Fruit fly (Drosophila melanogaster) whole organism, wandering third instar larva: ENCODE measurements around the gene CG13713.

ENCODE experiments used
- Abd-B ChIP-seq: fragments of >200 bp; optimal IDR thresholded peaks from 2 replicates; lab custom pipeline; 2017; ENCODE audit warnings: missing biosample characterization, missing genetic modification characterization
- CG32264 ChIP-seq: fragments of 200-800 bp; sonication (Bioruptor generic); optimal IDR thresholded peaks from 2 replicates; lab custom pipeline; 2016; ENCODE audit warnings: missing biosample characterization, missing genetic modification characterization
- CG9705 ChIP-seq: fragments of 200-800 bp; sonication (Bioruptor generic); optimal IDR thresholded peaks from 2 replicates; lab custom pipeline; 2018; ENCODE audit warnings: missing biosample characterization, mild to moderate bottlenecking, missing genetic modification characterization
- CrebA ChIP-seq: fragments of 200-800 bp; sonication (Bioruptor generic); optimal IDR thresholded peaks from 2 replicates; lab custom pipeline; 2016; ENCODE audit warnings: missing biosample characterization, mild to moderate bottlenecking, missing genetic modification characterization, borderline replicate concordance
- Dfd ChIP-seq: fragments of >200 bp; optimal IDR thresholded peaks from 2 replicates; lab custom pipeline; 2017; ENCODE audit warnings: missing biosample characterization, missing genetic modification characterization
- GATAd ChIP-seq: sonication (Bioruptor generic); optimal IDR thresholded peaks from 2 replicates; lab custom pipeline; 2016; ENCODE audit warnings: missing biosample characterization, missing genetic modification characterization
- HLH106 ChIP-seq: fragments of 200-800 bp; optimal IDR thresholded peaks from 3 replicates; lab custom pipeline; 2019; ENCODE audit warnings: missing biosample characterization, mild to moderate bottlenecking, missing genetic modification characterization, moderate library complexity
- Hnf4 ChIP-seq: fragments of 200-800 bp; sonication (Bioruptor generic); optimal IDR thresholded peaks from 2 replicates; lab custom pipeline; 2016; ENCODE audit warnings: missing biosample characterization, mild to moderate bottlenecking, missing genetic modification characterization
- Hr78 ChIP-seq: fragments of >200 bp; optimal IDR thresholded peaks from 2 replicates; lab custom pipeline; 2017; ENCODE audit warnings: missing biosample characterization, missing genetic modification characterization
- Hr83 ChIP-seq: fragments of 200-300 bp; sonication (Bioruptor generic); optimal IDR thresholded peaks from 2 replicates; lab custom pipeline; 2016; ENCODE audit warnings: missing biosample characterization, mild to moderate bottlenecking, missing genetic modification characterization, moderate library complexity; ENCODE audit not compliant: poor library complexity, severe bottlenecking
- Jra ChIP-seq: sonication (Bioruptor generic); optimal IDR thresholded peaks from 2 replicates; lab custom pipeline; 2016; ENCODE audit warnings: missing biosample characterization, missing genetic modification characterization
- Mio ChIP-seq: sonication (Bioruptor generic); optimal IDR thresholded peaks from 2 replicates; lab custom pipeline; 2016; ENCODE audit warnings: missing biosample characterization, missing genetic modification characterization
- Myc ChIP-seq: fragments of >200 bp; optimal IDR thresholded peaks from 2 replicates; lab custom pipeline; 2017
- N ChIP-seq: fragments of >200 bp; optimal IDR thresholded peaks from 2 replicates; lab custom pipeline; 2018; ENCODE audit warnings: missing biosample characterization, missing external identifiers, missing genetic modification characterization
- Rel ChIP-seq, 2 experiments: fragments of 200-800 bp; sonication (Bioruptor generic) in 1 of 2; optimal IDR thresholded peaks; 2 replicates in 1 of 2; 3 replicates in 1 of 2; lab custom pipeline; 2016 to 2019; ENCODE audit warnings: mild to moderate bottlenecking in 2 of 2, missing biosample characterization in 2 of 2, missing genetic modification characterization in 2 of 2, moderate library complexity in 1 of 2
- Sp1 ChIP-seq: fragments of 200-800 bp; sonication (Bioruptor generic); optimal IDR thresholded peaks from 3 replicates; lab custom pipeline; 2019; ENCODE audit warnings: missing biosample characterization, mild to moderate bottlenecking, missing genetic modification characterization, moderate library complexity
- Vsx2 ChIP-seq: fragments of 200-300, 225-300 bp; sonication (Bioruptor generic); optimal IDR thresholded peaks from 2 replicates; lab custom pipeline; 2018; ENCODE audit warnings: missing biosample characterization, missing genetic modification characterization; ENCODE audit not compliant: partially characterized antibody
- br ChIP-seq: fragments of 200-800 bp; sonication (Bioruptor generic); optimal IDR thresholded peaks from 2 replicates; lab custom pipeline; 2016; ENCODE audit warnings: missing biosample characterization, missing genetic modification characterization
- brk ChIP-seq: fragments of 200-800 bp; sonication (Bioruptor generic); optimal IDR thresholded peaks from 2 replicates; lab custom pipeline; 2016; ENCODE audit warnings: missing biosample characterization, mild to moderate bottlenecking, missing genetic modification characterization
- dl ChIP-seq, 2 experiments: fragments of 175-275, 200-275 bp in 1 of 2; fragments of 200-275 bp in 1 of 2; sonication (Bioruptor generic); optimal IDR thresholded peaks; lab custom pipeline; 2018; ENCODE audit warnings: mild to moderate bottlenecking in 2 of 2, missing biosample characterization in 2 of 2, missing genetic modification characterization in 2 of 2, moderate library complexity in 2 of 2; ENCODE audit not compliant: partially characterized antibody in 2 of 2, insufficient read depth in 1 of 2
- ey ChIP-seq: fragments of 200-800 bp; sonication (Bioruptor generic); optimal IDR thresholded peaks from 2 replicates; lab custom pipeline; 2016; ENCODE audit warnings: missing biosample characterization, missing genetic modification characterization
- foxo ChIP-seq, 2 experiments: fragments of 200-800 bp; sonication (Bioruptor generic); optimal IDR thresholded peaks; 2 replicates in 1 of 2; 3 replicates in 1 of 2; lab custom pipeline; 2016 to 2017; ENCODE audit warnings: missing biosample characterization in 2 of 2, missing genetic modification characterization in 2 of 2
- h ChIP-seq: fragments of 200-800 bp; sonication (Bioruptor generic); optimal IDR thresholded peaks from 3 replicates; lab custom pipeline; 2016; ENCODE audit warnings: missing biosample characterization, mild to moderate bottlenecking, missing genetic modification characterization
- jim ChIP-seq: fragments of 175-275, 200-325 bp; sonication (Bioruptor generic); optimal IDR thresholded peaks from 2 replicates; lab custom pipeline; 2016; ENCODE audit warnings: missing biosample characterization, mild to moderate bottlenecking, missing genetic modification characterization
- lola ChIP-seq: fragments of >200 bp; optimal IDR thresholded peaks from 2 replicates; lab custom pipeline; 2017; ENCODE audit warnings: missing biosample characterization, missing genetic modification characterization
- pan ChIP-seq: fragments of >200 bp; optimal IDR thresholded peaks from 2 replicates; lab custom pipeline; 2017
- psq ChIP-seq: fragments of 200-800 bp; sonication (Bioruptor generic); optimal IDR thresholded peaks from 3 replicates; lab custom pipeline; 2017; ENCODE audit warnings: missing biosample characterization, mild to moderate bottlenecking, missing genetic modification characterization, moderate library complexity
- rgr ChIP-seq: fragments of 200-800 bp; sonication (Bioruptor generic); optimal IDR thresholded peaks from 3 replicates; lab custom pipeline; 2016; ENCODE audit warnings: missing biosample characterization, mild to moderate bottlenecking, missing genetic modification characterization
- sage ChIP-seq: fragments of 200-800 bp; sonication (Bioruptor generic); optimal IDR thresholded peaks from 2 replicates; lab custom pipeline; 2016; ENCODE audit warnings: missing biosample characterization, mild to moderate bottlenecking, missing genetic modification characterization
- tai ChIP-seq: sonication (Bioruptor generic); optimal IDR thresholded peaks from 2 replicates; lab custom pipeline; 2016; ENCODE audit warnings: missing biosample characterization, missing genetic modification characterization
- usp ChIP-seq: fragments of >200 bp; optimal IDR thresholded peaks from 2 replicates; lab custom pipeline; 2017; ENCODE audit warnings: missing biosample characterization, missing genetic modification characterization
- woc ChIP-seq: sonication (Bioruptor generic); optimal IDR thresholded peaks from 2 replicates; lab custom pipeline; 2016; ENCODE audit warnings: missing biosample characterization, mild to moderate bottlenecking, missing genetic modification characterization

Gene CG13713

dm6 chr3L:4697301-4697700, at the start of gene CG13713:
Gene CG13713 (plus strand): TSS chr3L:4697601.
- no peak for TF ChIP-seq Jra
- TF ChIP-seq N (GFP tag; lab: Kevin White, UChicago): no peak
- no peak for TF ChIP-seq woc
- no peak for TF ChIP-seq sage (GFP tag; lab: Kevin White, UChicago)
- TF ChIP-seq Vsx2 (GFP tag; lab: Kevin White, UChicago): no peak
- TF ChIP-seq CrebA: no peak
- no peak for TF ChIP-seq jim (GFP tag; lab: Kevin White, UChicago)
- TF ChIP-seq br: no peak
- TF ChIP-seq brk (GFP tag; lab: Kevin White, UChicago): no peak

DNA sequence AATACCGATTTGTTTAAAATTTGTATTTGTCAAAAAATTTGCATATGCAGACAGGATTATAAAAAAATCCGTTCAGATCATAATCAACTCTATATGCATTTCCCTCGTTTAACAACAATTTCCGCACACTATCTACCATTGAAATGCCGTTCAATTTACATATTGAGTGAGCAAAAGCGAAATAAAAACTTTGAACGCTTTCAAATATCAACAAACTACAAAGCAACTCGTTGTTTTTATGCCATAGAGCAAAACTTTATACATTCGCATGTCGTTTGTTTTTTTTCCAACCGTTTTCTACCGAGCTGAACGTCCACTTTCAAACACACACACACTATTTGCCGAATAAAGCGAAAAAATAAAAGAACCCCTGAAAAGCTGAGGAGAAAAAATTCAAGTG, 49.4 kb upstream of the CG13713 start, which contains the start of gene TTLL1B:
TTLL1B (plus strand) TSS at position 301 of the 400 bp plus-strand sequence.
- TF ChIP-seq pan (lab: Kevin White, UChicago): no peak
- TF ChIP-seq usp (GFP tag; lab: Kevin White, UChicago): no peak
- TF ChIP-seq tai: no peak
- TF ChIP-seq Myc (lab: Kevin White, UChicago): no peak
- no peak for TF ChIP-seq Jra
- no peak for TF ChIP-seq Vsx2 (GFP tag; lab: Kevin White, UChicago)
- no peak for TF ChIP-seq Mio
- TF ChIP-seq sage (GFP tag; lab: Kevin White, UChicago): no peak
- no peak for TF ChIP-seq h
- no peak for TF ChIP-seq rgr (GFP tag; lab: Kevin White, UChicago)
- no peak for TF ChIP-seq psq (GFP tag; lab: Kevin White, UChicago)
- no peak for TF ChIP-seq foxo (GFP tag; optimal IDR thresholded peaks at IDR 0.05; lab: Kevin White, UChicago)
- TF ChIP-seq dl (GFP tag; optimal IDR thresholded peaks at IDR 0.05; lab: Kevin White, UChicago; ENCODE audit: insufficient read depth in 1 of 2, partially characterized antibody in 2 of 2): no peak
- no peak for TF ChIP-seq lola (GFP tag; lab: Kevin White, UChicago)
- no peak for TF ChIP-seq Hr78 (GFP tag; lab: Kevin White, UChicago)
- TF ChIP-seq brk (GFP tag; lab: Kevin White, UChicago): no peak
- no peak for TF ChIP-seq ey (GFP tag; lab: Kevin White, UChicago)
- no peak for TF ChIP-seq jim (GFP tag; lab: Kevin White, UChicago)

DNA sequence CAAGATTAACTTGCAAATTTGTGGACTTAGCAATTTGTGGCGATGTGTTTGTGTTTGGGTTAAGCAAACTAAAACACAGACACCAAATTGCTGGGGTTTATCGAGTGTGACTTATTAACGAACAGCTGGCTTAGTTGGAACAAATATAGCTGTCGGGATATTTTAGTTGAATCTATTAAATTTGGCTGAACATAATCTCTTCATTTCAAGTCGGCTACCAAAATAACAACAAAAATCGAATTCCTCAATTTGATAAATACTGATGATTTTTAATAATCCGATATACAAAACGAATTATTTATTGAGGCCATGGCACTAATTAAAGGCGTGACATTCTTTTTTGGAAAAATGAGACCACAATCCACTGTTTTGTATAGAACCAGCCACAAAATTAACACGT, 30.1 kb upstream of the CG13713 start, which contains the start of gene CG32236:
CG32236 (minus strand) TSS at position 101 of the 400 bp plus-strand sequence.
- no peak for TF ChIP-seq usp (GFP tag; lab: Kevin White, UChicago)
- TF ChIP-seq br: no peak
- no peak for TF ChIP-seq tai
- TF ChIP-seq HLH106: no peak
- no peak for TF ChIP-seq N (GFP tag; lab: Kevin White, UChicago)
- TF ChIP-seq foxo (GFP tag; optimal IDR thresholded peaks at IDR 0.05; lab: Kevin White, UChicago): no peak
- no peak for TF ChIP-seq GATAd (GFP tag; lab: Kevin White, UChicago)
- no peak for TF ChIP-seq sage (GFP tag; lab: Kevin White, UChicago)
- no peak for TF ChIP-seq Hr83 (GFP tag; lab: Kevin White, UChicago)
- no peak for TF ChIP-seq psq (GFP tag; lab: Kevin White, UChicago)
- TF ChIP-seq ey (GFP tag; lab: Kevin White, UChicago): no peak
- no peak for TF ChIP-seq CrebA
- TF ChIP-seq CG32264: no peak
- TF ChIP-seq Myc (lab: Kevin White, UChicago): no peak

- no peak for TF ChIP-seq tai
- no peak for TF ChIP-seq rgr (GFP tag; lab: Kevin White, UChicago)
- TF ChIP-seq Dfd (GFP tag; lab: Kevin White, UChicago): no peak
- no peak for TF ChIP-seq Abd-B (GFP tag; lab: Kevin White, UChicago)
- no peak for TF ChIP-seq CrebA
- TF ChIP-seq Hnf4 (GFP tag; lab: Kevin White, UChicago): no peak
- TF ChIP-seq h: no peak
- TF ChIP-seq lola (GFP tag; lab: Kevin White, UChicago): no peak
- TF ChIP-seq CG9705: no peak
- TF ChIP-seq, all 38 proteins: peak for 0
These were observed 19.9 kb upstream of the CG13713 start, which contains the start of gene CG34266 for dm6 chr3L:4677532-4677931. Gene CG34266 (plus strand): TSS chr3L:4677832.

DNA sequence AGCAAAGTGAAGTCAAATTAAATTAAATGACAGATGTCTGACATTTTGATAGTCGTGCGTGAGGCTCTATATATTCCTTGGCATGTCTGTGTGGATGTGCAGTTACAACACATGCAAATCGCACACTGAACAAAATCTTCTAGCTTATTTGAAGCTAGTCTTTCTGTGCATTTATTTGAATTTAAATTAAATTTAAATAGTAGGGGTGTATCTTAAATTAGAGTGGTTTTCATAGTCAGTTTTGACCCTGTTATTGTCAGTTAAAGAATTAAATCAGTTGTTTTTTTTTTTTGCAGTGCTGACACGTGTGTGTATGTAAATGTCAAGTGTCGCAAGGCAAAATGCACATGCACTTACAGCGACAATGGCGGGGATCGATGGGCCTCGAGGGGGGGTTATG, 18.3 kb upstream of the CG13713 start:
- TF ChIP-seq CrebA: no peak
- TF ChIP-seq Myc (lab: Kevin White, UChicago): no peak
- TF ChIP-seq CG9705: no peak
- no peak for TF ChIP-seq Sp1 (GFP tag; lab: Kevin White, UChicago)
- no peak for TF ChIP-seq GATAd (GFP tag; lab: Kevin White, UChicago)
- no peak for TF ChIP-seq dl (GFP tag; optimal IDR thresholded peaks at IDR 0.05; lab: Kevin White, UChicago; ENCODE audit: insufficient read depth in 1 of 2, partially characterized antibody in 2 of 2)
- no peak for TF ChIP-seq Abd-B (GFP tag; lab: Kevin White, UChicago)
- TF ChIP-seq Hnf4 (GFP tag; lab: Kevin White, UChicago): no peak
- no peak for TF ChIP-seq Rel (GFP tag; optimal IDR thresholded peaks at IDR 0.05; lab: Kevin White, UChicago)
- TF ChIP-seq Rel (tag; optimal IDR thresholded peaks at IDR 0.05; lab: Kevin White, UChicago): no peak
- TF ChIP-seq CG32264: no peak
